Worm (Caenorhabditis elegans): Measurements from ENCODE around the gene srr-7.
A peak's percentile ranks its signal among the peaks of the same experiment; 100 is the strongest.

srr-7 gene

ce11 chrV:15085335-15085800 is 42.7 kb upstream of the srr-7 start, which contains the start of the genes ahsa-1 and C01G10.7 (continued):
- TF ChIP-seq let-607 (tag; optimal IDR thresholded peaks at IDR 0.05) = peak in 1 of 2 experiments; percentile 77
- TF ChIP-seq snpc-4 (GFP tag; optimal IDR thresholded peaks at IDR 0.05) = no peak
- TF ChIP-seq snpc-4 (tag; optimal IDR thresholded peaks at IDR 0.05) = peak in 3 of 4 experiments; percentile 69 to 85 (median 74)
- no peak for TF ChIP-seq lin-40 (tag; optimal IDR thresholded peaks at IDR 0.05)
- no peak for TF ChIP-seq F57A8.1 (GFP tag; optimal IDR thresholded peaks at IDR 0.05)
- no peak for TF ChIP-seq ets-4 (GFP tag; optimal IDR thresholded peaks at IDR 0.05)
- peak; percentile 49 for TF ChIP-seq ztf-22 (GFP tag; optimal IDR thresholded peaks at IDR 0.05)
- peak; percentile 82; the same call in 1 of the 2 replicates for TF ChIP-seq B0019.2 (GFP tag; conservative IDR thresholded peaks at IDR 0.05)
- peak; percentile 55; the same call in 1 of the 2 replicates for TF ChIP-seq egrh-3 (GFP tag; IDR thresholded peaks at IDR 0.05)
- TF ChIP-seq attf-5 (GFP tag; optimal IDR thresholded peaks at IDR 0.05) = peak; percentile 93
- TF ChIP-seq madf-3 (GFP tag; IDR thresholded peaks at IDR 0.05) = no peak
- peak; percentile 98 for TF ChIP-seq mcd-1 (GFP tag; IDR thresholded peaks at IDR 0.05)
- TF ChIP-seq lin-26 (GFP tag; IDR thresholded peaks at IDR 0.05) = 0 out of 2 replicates have a peak, but pooled peaks have one; percentile 8
- no peak for TF ChIP-seq ama-1 (optimal IDR thresholded peaks at IDR 0.05)
- no peak for TF ChIP-seq ama-1 (GFP tag; optimal IDR thresholded peaks at IDR 0.05)
- peak; percentile 70 for TF ChIP-seq F33H1.4 (GFP tag; IDR thresholded peaks at IDR 0.05)
- peak; percentile 37 for TF ChIP-seq B0261.1 (tag; optimal IDR thresholded peaks at IDR 0.05)
- TF ChIP-seq mel-28 (tag; optimal IDR thresholded peaks at IDR 0.05; ENCODE audit: borderline replicate concordance) = peak; percentile 57
- peak; percentile 93 for TF ChIP-seq dox-1 (GFP tag; IDR thresholded peaks at IDR 0.05)
- no peak for TF ChIP-seq egl-18 (GFP tag; IDR thresholded peaks at IDR 0.05)
- no peak for TF ChIP-seq somi-1 (GFP tag; optimal IDR thresholded peaks at IDR 0.05)
- peak; percentile 74 for TF ChIP-seq snpc-1.1 (tag; optimal IDR thresholded peaks at IDR 0.05; ENCODE audit: insufficient read depth)
- TF ChIP-seq ceh-27 (GFP tag; optimal IDR thresholded peaks at IDR 0.05) = peak; percentile 92
- no peak for TF ChIP-seq zim-3 (tag; optimal IDR thresholded peaks at IDR 0.05)
- TF ChIP-seq aptf-3 (GFP tag; IDR thresholded peaks at IDR 0.05) = no peak
- TF ChIP-seq dpff-1 (tag; optimal IDR thresholded peaks at IDR 0.05) = no peak
- no peak for TF ChIP-seq chd-7 (tag; optimal IDR thresholded peaks at IDR 0.05)
- TF ChIP-seq Y53F4B.3 (GFP tag; IDR thresholded peaks at IDR 0.05) = no peak
- peak; percentile 74 for TF ChIP-seq madf-8 (GFP tag; conservative IDR thresholded peaks at IDR 0.05)
- no peak for TF ChIP-seq fkh-3 (tag; optimal IDR thresholded peaks at IDR 0.05)
- peak; percentile 31 for TF ChIP-seq rpc-1 (optimal IDR thresholded peaks at IDR 0.05)
- TF ChIP-seq rpc-1 (tag; optimal IDR thresholded peaks at IDR 0.05) = no peak
- 0 out of 2 replicates have a peak, but pooled peaks have one; percentile 55 for TF ChIP-seq K11D2.4 (GFP tag; IDR thresholded peaks at IDR 0.05)
- TF ChIP-seq nhr-90 (tag; optimal IDR thresholded peaks at IDR 0.05) = no peak
- TF ChIP-seq F55B11.4 (tag; optimal IDR thresholded peaks at IDR 0.05; ENCODE audit: borderline replicate concordance, insufficient read depth) = no peak
- peak; percentile 90 for TF ChIP-seq ceh-91 (GFP tag; IDR thresholded peaks at IDR 0.05)
- peak; percentile 23 for TF ChIP-seq hrde-1 (tag; optimal IDR thresholded peaks at IDR 0.05; ENCODE audit: borderline replicate concordance)
- peak; percentile 88 for TF ChIP-seq ekl-4 (GFP tag; IDR thresholded peaks at IDR 0.05)
- peak; percentile 94 for TF ChIP-seq bed-2 (GFP tag; IDR thresholded peaks at IDR 0.05)
- no peak for TF ChIP-seq Y56A3A.18 (GFP tag; IDR thresholded peaks at IDR 0.05)
- TF ChIP-seq zfh-2 (GFP tag; conservative IDR thresholded peaks at IDR 0.05) = no peak
- no peak for TF ChIP-seq attf-6 (GFP tag; IDR thresholded peaks at IDR 0.05)
- peak; percentile 72; the same call in 1 of the 2 replicates for TF ChIP-seq cebp-1 (GFP tag; IDR thresholded peaks at IDR 0.05)
- no peak for TF ChIP-seq cebp-1 (tag; optimal IDR thresholded peaks at IDR 0.05)
- TF ChIP-seq tbx-9 (tag; optimal IDR thresholded peaks at IDR 0.05; ENCODE audit: borderline replicate concordance) = no peak
- TF ChIP-seq lsl-1 (GFP tag; optimal IDR thresholded peaks at IDR 0.05) = peak; percentile 68
- TF ChIP-seq lsy-27 (tag; optimal IDR thresholded peaks at IDR 0.05; ENCODE audit: borderline replicate concordance, insufficient read depth) = no peak
- peak; percentile 84 for TF ChIP-seq F23B12.7 (tag; optimal IDR thresholded peaks at IDR 0.05; ENCODE audit: insufficient read depth)

Data from whole organism, young adult.